Worm (Caenorhabditis elegans) whole organism, L3 larva: ENCODE measurements around the gene rnf-5.

Source experiments
- R02D3.7 ChIP-seq: fragments of 150-350 bp; optimal IDR thresholded peaks from 2 replicates; lab custom pipeline; 2014; ENCODE audit warnings: missing biosample characterization, missing genetic modification characterization
- aly-2 ChIP-seq: fragments of 150-350 bp; optimal IDR thresholded peaks from 2 replicates; lab custom pipeline; 2014; ENCODE audit warnings: missing biosample characterization, missing genetic modification characterization
- ama-1 ChIP-seq: fragments of 150-350 bp; optimal IDR thresholded peaks from 2 replicates; lab custom pipeline; 2018
- ceh-28 ChIP-seq: fragments of 150-350 bp; optimal IDR thresholded peaks from 2 replicates; lab custom pipeline; 2014; ENCODE audit warnings: missing biosample characterization, missing genetic modification reagents, missing genetic modification characterization
- ceh-82 ChIP-seq: fragments of 150-350 bp; optimal IDR thresholded peaks from 2 replicates; lab custom pipeline; 2014; ENCODE audit warnings: missing biosample characterization, missing genetic modification characterization
- ceh-9 ChIP-seq: sonication (generic microtip); optimal IDR thresholded peaks from 2 replicates; lab custom pipeline; 2018; ENCODE audit warnings: missing biosample characterization, missing genetic modification characterization
- elt-1 ChIP-seq: fragments of 150-350 bp; optimal IDR thresholded peaks from 2 replicates; lab custom pipeline; 2014; ENCODE audit warnings: missing biosample characterization, missing genetic modification characterization
- elt-2 ChIP-seq: sonication (generic microtip); optimal IDR thresholded peaks from 2 replicates; lab custom pipeline; 2016; ENCODE audit warnings: missing genetic modification reagents, mild to moderate bottlenecking, missing genetic modification characterization, missing compliant biosample characterization
- elt-3 ChIP-seq, 3 experiments: fragments of 150-350 bp in 1 of 3; sonication (generic microtip) in 2 of 3; optimal IDR thresholded peaks; 2 replicates in 2 of 3; 4 replicates in 1 of 3; lab custom pipeline; 2014 to 2017; ENCODE audit warnings: missing biosample characterization in 3 of 3, missing genetic modification characterization in 3 of 3
- eor-1 ChIP-seq, 2 experiments: fragments of 150-350 bp; optimal IDR thresholded peaks; 2 replicates each; lab custom pipeline; 2014 to 2018; ENCODE audit warnings: missing biosample characterization in 2 of 2, missing genetic modification characterization in 2 of 2
- fkh-10 ChIP-seq: sonication (generic microtip); optimal IDR thresholded peaks from 2 replicates; lab custom pipeline; 2017; ENCODE audit warnings: missing biosample characterization, missing genetic modification reagents, missing genetic modification characterization
- fkh-2 ChIP-seq: fragments of 150-350 bp; optimal IDR thresholded peaks from 2 replicates; lab custom pipeline; 2014; ENCODE audit warnings: missing biosample characterization, missing genetic modification reagents, missing genetic modification characterization
- fos-1 ChIP-seq: fragments of 150-350 bp; optimal IDR thresholded peaks from 2 replicates; lab custom pipeline; 2014; ENCODE audit warnings: missing biosample characterization, missing genetic modification characterization
- hmg-11 ChIP-seq: sonication (generic microtip); optimal IDR thresholded peaks from 2 replicates; lab custom pipeline; 2016; ENCODE audit warnings: missing genetic modification characterization, missing compliant biosample characterization
- jun-1 ChIP-seq: fragments of 150-350 bp; optimal IDR thresholded peaks from 2 replicates; lab custom pipeline; 2014; ENCODE audit warnings: missing biosample characterization, missing genetic modification reagents, missing genetic modification characterization
- lin-39 ChIP-seq: fragments of 150-350 bp; optimal IDR thresholded peaks from 2 replicates; lab custom pipeline; 2018; ENCODE audit warnings: missing biosample characterization, missing genetic modification reagents, missing genetic modification characterization
- lsy-12 ChIP-seq: sonication (generic microtip); optimal IDR thresholded peaks from 2 replicates; lab custom pipeline; 2016; ENCODE audit warnings: mild to moderate bottlenecking, missing genetic modification characterization, missing compliant biosample characterization
- mdl-1 ChIP-seq: fragments of 150-350 bp; optimal IDR thresholded peaks from 2 replicates; lab custom pipeline; 2014; ENCODE audit warnings: missing biosample characterization, missing genetic modification characterization
- mml-1 ChIP-seq: fragments of 150-350 bp; sonication (generic microtip); optimal IDR thresholded peaks from 3 replicates; lab custom pipeline; 2014; ENCODE audit warnings: missing biosample characterization, missing genetic modification characterization
- nfya-1 ChIP-seq: sonication (generic microtip); optimal IDR thresholded peaks from 2 replicates; lab custom pipeline; 2017; ENCODE audit warnings: missing genetic modification characterization, mild to moderate bottlenecking, missing compliant biosample characterization, antibody characterized with exemption, moderate library complexity; ENCODE audit not compliant: insufficient read depth
- nhr-11 ChIP-seq: fragments of 150-350 bp; optimal IDR thresholded peaks from 2 replicates; lab custom pipeline; 2014; ENCODE audit warnings: missing biosample characterization, missing genetic modification characterization
- nhr-12 ChIP-seq: fragments of 150-350 bp; optimal IDR thresholded peaks from 2 replicates; lab custom pipeline; 2014; ENCODE audit warnings: missing biosample characterization, missing genetic modification characterization
- nhr-23 ChIP-seq: fragments of 150-350 bp; optimal IDR thresholded peaks from 2 replicates; lab custom pipeline; 2014; ENCODE audit warnings: missing biosample characterization, missing genetic modification reagents, missing genetic modification characterization
- nhr-237 ChIP-seq: fragments of 150-350 bp; optimal IDR thresholded peaks from 2 replicates; lab custom pipeline; 2014; ENCODE audit warnings: missing biosample characterization, missing genetic modification characterization
- nhr-28 ChIP-seq: fragments of 150-350 bp; optimal IDR thresholded peaks from 2 replicates; lab custom pipeline; 2014; ENCODE audit warnings: missing biosample characterization, missing genetic modification characterization
- nhr-43 ChIP-seq: sonication (generic microtip); optimal IDR thresholded peaks from 2 replicates; lab custom pipeline; 2016; ENCODE audit warnings: mild to moderate bottlenecking, missing genetic modification characterization, missing compliant biosample characterization; ENCODE audit not compliant: poor library complexity, severe bottlenecking
- nhr-77 ChIP-seq: fragments of 150-350 bp; optimal IDR thresholded peaks from 2 replicates; lab custom pipeline; 2014; ENCODE audit warnings: missing biosample characterization, missing genetic modification characterization
- sea-2 ChIP-seq: fragments of 150-350 bp; sonication (generic microtip); optimal IDR thresholded peaks from 4 replicates; lab custom pipeline; 2014; ENCODE audit warnings: missing biosample characterization, missing genetic modification reagents, missing genetic modification characterization
- skn-1 ChIP-seq: fragments of 150-350 bp; optimal IDR thresholded peaks from 2 replicates; lab custom pipeline; 2014; ENCODE audit warnings: missing biosample characterization, missing genetic modification characterization
- unc-39 ChIP-seq: sonication (generic microtip); optimal IDR thresholded peaks from 4 replicates; lab custom pipeline; 2017; ENCODE audit warnings: missing biosample characterization, missing genetic modification characterization

The rnf-5 gene

DNA sequence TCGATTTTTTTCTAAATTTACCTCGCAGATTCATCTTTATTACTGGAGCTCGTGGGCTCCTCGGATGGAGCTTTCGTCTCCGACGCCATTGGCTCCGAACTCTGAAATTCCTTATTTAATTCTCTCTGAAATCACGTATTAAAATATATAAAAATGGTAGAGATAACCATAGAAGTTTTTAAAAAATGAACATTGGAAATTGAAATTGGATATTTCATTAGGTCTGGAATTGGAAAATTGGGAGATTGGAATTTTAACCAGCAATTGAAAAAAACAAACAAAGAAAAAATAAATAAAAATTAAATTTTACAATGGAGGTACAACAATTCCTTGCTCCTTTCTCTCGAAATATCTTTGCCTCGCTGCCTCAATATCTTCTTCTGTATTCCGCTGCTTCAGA, at the start of gene rnf-5:
Gene rnf-5, minus strand, starts transcription at position 101 of the 400 bp plus-strand sequence.
- TF ChIP-seq R02D3.7 (tag; lab: Kevin White, UChicago) (no peak), elt-2 (tag; lab: Kevin White, UChicago) (no peak), lsy-12 (tag; lab: Kevin White, UChicago) (no peak), ceh-28 (tag; lab: Kevin White, UChicago) (no peak), aly-2 (tag; lab: Kevin White, UChicago) (no peak), elt-3 (tag; optimal IDR thresholded peaks at IDR 0.05; lab: Kevin White, UChicago) (no peak), nhr-11 (tag; lab: Kevin White, UChicago) (no peak), nhr-23 (tag; lab: Kevin White, UChicago) (no peak), hmg-11 (tag; lab: Kevin White, UChicago) (no peak), skn-1 (tag; lab: Kevin White, UChicago) (no peak), nhr-28 (tag; lab: Kevin White, UChicago) (no peak), lin-39 (tag; lab: Kevin White, UChicago) (no peak), ama-1 (no peak)

ce11 chrIII:4210661-4211060, 44.0 kb upstream of the rnf-5 start:
- TF ChIP-seq nfya-1 (tag; lab: Kevin White, UChicago) (peak; percentile 93), nhr-28 (tag; lab: Kevin White, UChicago) (no peak), nhr-12 (tag; lab: Kevin White, UChicago) (no peak), nhr-43 (tag; lab: Kevin White, UChicago) (no peak), sea-2 (no peak), unc-39 (tag; lab: Kevin White, UChicago) (no peak), eor-1 (tag; optimal IDR thresholded peaks at IDR 0.05; lab: Kevin White, UChicago) (no peak)
- TF ChIP-seq, all 47 proteins: peak for 1

ce11 chrIII:4209188-4209587, 42.5 kb upstream of the rnf-5 start, which contains the start of gene phlp-2:
phlp-2 (plus strand) TSS chrIII:4209488.
- no peak for TF ChIP-seq nhr-43 (tag; lab: Kevin White, UChicago)
- no peak for TF ChIP-seq mdl-1
- TF ChIP-seq ceh-28 (tag; lab: Kevin White, UChicago): no peak
- no peak for TF ChIP-seq jun-1 (tag; lab: Kevin White, UChicago)
- no peak for TF ChIP-seq nhr-23 (tag; lab: Kevin White, UChicago)
- TF ChIP-seq hmg-11 (tag; lab: Kevin White, UChicago): no peak
- no peak for TF ChIP-seq nhr-237
- no peak for TF ChIP-seq elt-1 (tag; lab: Kevin White, UChicago)

ce11 chrIII:4208210-4208609, 41.6 kb upstream of the rnf-5 start:
- TF ChIP-seq skn-1 (tag; lab: Kevin White, UChicago): no peak
- no peak for TF ChIP-seq nhr-12 (tag; lab: Kevin White, UChicago)
- TF ChIP-seq fkh-2 (tag; lab: Kevin White, UChicago): no peak
- TF ChIP-seq fkh-10 (GFP tag; lab: Kevin White, UChicago): no peak
- TF ChIP-seq fos-1: no peak
- TF ChIP-seq ceh-82 (tag; lab: Kevin White, UChicago): no peak
- no peak for TF ChIP-seq mdl-1
- no peak for TF ChIP-seq elt-3 (tag; optimal IDR thresholded peaks at IDR 0.05; lab: Kevin White, UChicago)
- no peak for TF ChIP-seq ceh-28 (tag; lab: Kevin White, UChicago)
- no peak for TF ChIP-seq elt-2 (tag; lab: Kevin White, UChicago)
- TF ChIP-seq nhr-23 (tag; lab: Kevin White, UChicago): no peak
- no peak for TF ChIP-seq mml-1 (tag; lab: Kevin White, UChicago)
- TF ChIP-seq R02D3.7 (tag; lab: Kevin White, UChicago): no peak
- TF ChIP-seq unc-39 (tag; lab: Kevin White, UChicago): no peak
- TF ChIP-seq nhr-77 (tag; lab: Kevin White, UChicago): no peak

DNA sequence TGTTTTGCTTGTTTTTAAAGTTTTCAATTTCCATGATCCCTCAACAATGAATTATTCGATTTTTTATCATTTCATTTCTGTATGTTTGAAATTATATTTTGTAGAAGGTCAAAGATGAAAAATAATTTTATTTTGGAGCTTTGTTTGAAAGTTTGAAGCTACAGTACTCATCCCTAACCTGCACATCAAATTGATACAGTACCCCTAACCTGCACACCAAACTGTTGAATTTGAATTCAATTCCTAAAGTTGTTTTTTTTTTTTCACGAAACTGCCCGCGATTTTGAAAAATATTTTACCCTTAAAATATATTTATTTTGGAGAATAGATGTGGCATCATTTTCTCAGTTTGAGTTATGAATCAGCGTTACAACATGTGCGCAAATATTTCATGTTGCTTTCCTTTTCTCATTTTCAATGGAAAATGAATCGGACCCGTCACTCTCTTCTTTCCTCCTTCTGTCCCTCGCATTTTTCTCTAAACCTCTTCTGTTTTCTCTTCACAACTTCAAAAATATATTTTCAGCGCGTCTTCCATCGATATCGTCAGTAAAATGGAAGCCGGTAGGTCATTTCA, 39.2 kb upstream of the rnf-5 start, which contains the start of gene R74.8:
Gene R74.8, plus strand, starts transcription at position 527 of the 577 bp plus-strand sequence.
- no peak for TF ChIP-seq ceh-9 (tag; lab: Kevin White, UChicago)
- peak; percentile 11 for TF ChIP-seq nfya-1 (tag; lab: Kevin White, UChicago)
- TF ChIP-seq, all 47 proteins: peak for 1
